Fruit fly (Drosophila melanogaster) whole organism, embryonic: Measurements from ENCODE around the gene PK2-R2.

Experiments
- Bteb2 ChIP-seq: fragments of 200-800 bp; sonication (Bioruptor generic); optimal IDR thresholded peaks from 2 replicates; lab custom pipeline; 2016; ENCODE audit warnings: missing biosample characterization, missing genetic modification characterization
- CG11504 ChIP-seq: fragments of 200-800 bp; sonication (Bioruptor generic); optimal IDR thresholded peaks from 3 replicates; lab custom pipeline; 2019; ENCODE audit warnings: missing biosample characterization, mild to moderate bottlenecking, missing genetic modification characterization, moderate library complexity
- CG13424 ChIP-seq: fragments of 200-800 bp; sonication (Bioruptor generic); optimal IDR thresholded peaks from 2 replicates; lab custom pipeline; 2019; ENCODE audit warnings: missing biosample characterization, mild to moderate bottlenecking, missing genetic modification characterization, moderate library complexity
- CG13894 ChIP-seq: fragments of 200-800 bp; sonication (Bioruptor generic); optimal IDR thresholded peaks from 3 replicates; lab custom pipeline; 2018; ENCODE audit warnings: missing biosample characterization, mild to moderate bottlenecking, missing genetic modification characterization, moderate library complexity
- CG14014 ChIP-seq: fragments of 200-800 bp; sonication (Bioruptor generic); IDR thresholded peaks from 2 replicates; pipeline ENCODE4 v1.3.6; 2022; ENCODE audit warnings: missing biosample characterization, missing genetic modification characterization
- CG14710 ChIP-seq: fragments of 200-800 bp; sonication (Bioruptor generic); optimal IDR thresholded peaks from 3 replicates; lab custom pipeline; 2019; ENCODE audit warnings: missing biosample characterization, mild to moderate bottlenecking, missing genetic modification characterization, moderate library complexity
- CG16863 ChIP-seq: fragments of 200-800 bp; sonication (Bioruptor generic); optimal IDR thresholded peaks from 3 replicates; lab custom pipeline; 2016; ENCODE audit warnings: missing biosample characterization, missing genetic modification characterization
- CG2678 ChIP-seq: fragments of 200-800 bp; sonication (Bioruptor generic); optimal IDR thresholded peaks from 3 replicates; lab custom pipeline; 2019; ENCODE audit warnings: missing biosample characterization, mild to moderate bottlenecking, missing genetic modification characterization, moderate library complexity
- CG4424 ChIP-seq: fragments of 200-800 bp; sonication (Bioruptor generic); optimal IDR thresholded peaks from 3 replicates; lab custom pipeline; 2016; ENCODE audit warnings: missing biosample characterization, missing genetic modification characterization
- CG7745 ChIP-seq: fragments of 200-800 bp; sonication (Bioruptor generic); optimal IDR thresholded peaks from 2 replicates; lab custom pipeline; 2018; ENCODE audit warnings: missing biosample characterization, mild to moderate bottlenecking, missing genetic modification characterization, moderate library complexity
- CG8388 ChIP-seq: fragments of 200-800 bp; sonication (Bioruptor generic); optimal IDR thresholded peaks from 2 replicates; lab custom pipeline; 2019; ENCODE audit warnings: missing biosample characterization, mild to moderate bottlenecking, missing genetic modification characterization, moderate library complexity
- CG9727 ChIP-seq: fragments of 200-800 bp; sonication (Bioruptor generic); optimal IDR thresholded peaks from 3 replicates; lab custom pipeline; 2017; ENCODE audit warnings: missing biosample characterization, mild to moderate bottlenecking, missing genetic modification characterization
- D19A ChIP-seq: fragments of 200-800 bp; optimal IDR thresholded peaks from 3 replicates; lab custom pipeline; 2019; ENCODE audit warnings: missing biosample characterization, mild to moderate bottlenecking, missing genetic modification characterization, moderate library complexity
- Dip3 ChIP-seq: fragments of 200-800 bp; sonication (Bioruptor generic); optimal IDR thresholded peaks from 3 replicates; lab custom pipeline; 2016; ENCODE audit warnings: missing biosample characterization, missing genetic modification characterization
- Elba2 ChIP-seq: fragments of 200-800 bp; sonication (Bioruptor generic); optimal IDR thresholded peaks from 3 replicates; lab custom pipeline; 2016; ENCODE audit warnings: missing biosample characterization, missing genetic modification characterization
- Ets97D ChIP-seq: fragments of 200-800 bp; sonication (Bioruptor generic); optimal IDR thresholded peaks from 3 replicates; lab custom pipeline; 2016; ENCODE audit warnings: missing biosample characterization, missing genetic modification characterization
- Fer3 ChIP-seq: fragments of 200-800 bp; sonication (Bioruptor generic); optimal IDR thresholded peaks from 2 replicates; lab custom pipeline; 2018; ENCODE audit warnings: missing biosample characterization, mild to moderate bottlenecking, missing genetic modification characterization, moderate library complexity
- GATAe ChIP-seq: fragments of 200-800 bp; sonication (Bioruptor generic); conservative IDR thresholded peaks from 2 replicates; pipeline ENCODE4 v1.3.6; 2022; ENCODE audit warnings: missing biosample characterization, missing genetic modification characterization
- Gsc ChIP-seq: fragments of 200-800 bp; sonication (Bioruptor generic); IDR thresholded peaks from 2 replicates; pipeline ENCODE4 v1.3.6; 2022; ENCODE audit warnings: missing biosample characterization, missing genetic modification characterization
- HmgZ ChIP-seq: fragments of 200-800 bp; sonication (Bioruptor generic); optimal IDR thresholded peaks from 2 replicates; lab custom pipeline; 2018; ENCODE audit warnings: missing biosample characterization, mild to moderate bottlenecking, missing genetic modification characterization
- Lim3 ChIP-seq: fragments of 200-800 bp; sonication (Bioruptor generic); IDR thresholded peaks from 2 replicates; pipeline ENCODE4 v1.3.6; 2022; ENCODE audit warnings: missing biosample characterization, missing genetic modification characterization
- Mes4 ChIP-seq: fragments of 200-800 bp; sonication (Bioruptor generic); optimal IDR thresholded peaks from 2 replicates; lab custom pipeline; 2016; ENCODE audit warnings: missing biosample characterization, missing genetic modification characterization
- NfI ChIP-seq: fragments of 200-800 bp; sonication (Bioruptor generic); optimal IDR thresholded peaks from 3 replicates; lab custom pipeline; 2018; ENCODE audit warnings: missing biosample characterization, mild to moderate bottlenecking, missing genetic modification characterization, moderate library complexity
- Oaz ChIP-seq: fragments of 200-800 bp; sonication (Bioruptor generic); IDR thresholded peaks from 2 replicates; pipeline ENCODE4 v1.3.6; 2022; ENCODE audit warnings: missing biosample characterization, missing genetic modification characterization
- Oli ChIP-seq: fragments of 200-800 bp; sonication (Bioruptor generic); optimal IDR thresholded peaks from 2 replicates; lab custom pipeline; 2018; ENCODE audit warnings: missing biosample characterization, mild to moderate bottlenecking, missing genetic modification characterization, moderate library complexity
- Opbp ChIP-seq: fragments of 200-800 bp; sonication (Bioruptor generic); IDR thresholded peaks from 3 replicates; pipeline ENCODE4 v1.3.6; 2022; ENCODE audit warnings: missing biosample characterization, missing genetic modification characterization; ENCODE audit not compliant: partially characterized antibody
- Sox102F ChIP-seq: fragments of 200-800 bp; sonication (Bioruptor generic); optimal IDR thresholded peaks from 2 replicates; lab custom pipeline; 2018; ENCODE audit warnings: missing biosample characterization, mild to moderate bottlenecking, missing genetic modification characterization, moderate library complexity
- Vsx1 ChIP-seq: fragments of 200-800 bp; sonication (Bioruptor generic); optimal IDR thresholded peaks from 2 replicates; lab custom pipeline; 2017; ENCODE audit warnings: missing biosample characterization, mild to moderate bottlenecking, missing genetic modification characterization, missing genetic modification reagents
- ac ChIP-seq: fragments of 200-800 bp; sonication (Bioruptor generic); optimal IDR thresholded peaks from 3 replicates; lab custom pipeline; 2017; ENCODE audit warnings: missing biosample characterization, mild to moderate bottlenecking, missing genetic modification characterization
- bbx ChIP-seq: fragments of 200-800 bp; sonication (Bioruptor generic); IDR thresholded peaks from 2 replicates; pipeline ENCODE4 v1.3.6; 2022; ENCODE audit warnings: missing biosample characterization, missing genetic modification characterization; ENCODE audit not compliant: partially characterized antibody
- caup ChIP-seq: fragments of 200-800 bp; sonication (Bioruptor generic); optimal IDR thresholded peaks from 3 replicates; lab custom pipeline; 2017; ENCODE audit warnings: missing biosample characterization, mild to moderate bottlenecking, missing genetic modification characterization, moderate library complexity; ENCODE audit not compliant: severe bottlenecking
- chinmo ChIP-seq: fragments of 200-800 bp; sonication (Bioruptor generic); IDR thresholded peaks from 4 replicates; pipeline ENCODE4 v1.3.6; 2022; ENCODE audit warnings: missing biosample characterization, missing genetic modification characterization; ENCODE audit not compliant: partially characterized antibody
- chm ChIP-seq: fragments of 200-800 bp; sonication (Bioruptor generic); IDR thresholded peaks from 2 replicates; pipeline ENCODE4 v1.3.6; 2022; ENCODE audit warnings: missing biosample characterization, missing genetic modification characterization
- dimm ChIP-seq: fragments of 200-800 bp; sonication (Bioruptor generic); IDR thresholded peaks from 2 replicates; pipeline ENCODE4 v1.3.6; 2022; ENCODE audit warnings: missing biosample characterization, missing genetic modification characterization
- kay ChIP-seq: fragments of 200-800 bp; sonication (Bioruptor generic); optimal IDR thresholded peaks from 2 replicates; lab custom pipeline; 2016; ENCODE audit warnings: missing biosample characterization, missing genetic modification characterization
- klu ChIP-seq: fragments of 200-800 bp; sonication (Bioruptor generic); IDR thresholded peaks from 2 replicates; pipeline ENCODE4 v1.3.6; 2022; ENCODE audit warnings: missing biosample characterization, missing genetic modification characterization
- lola ChIP-seq, 3 experiments: fragments of >200 bp in 2 of 3; fragments of 200-800 bp in 1 of 3; sonication (Bioruptor generic) in 1 of 3; optimal IDR thresholded peaks; 2 replicates each; lab custom pipeline; 2017 to 2019; ENCODE audit warnings: missing biosample characterization in 3 of 3, missing genetic modification characterization in 3 of 3, mild to moderate bottlenecking in 1 of 3, moderate library complexity in 1 of 3
- nerfin-1 ChIP-seq: fragments of 200-800 bp; sonication (Bioruptor generic); optimal IDR thresholded peaks from 3 replicates; lab custom pipeline; 2019; ENCODE audit warnings: missing biosample characterization, mild to moderate bottlenecking, missing genetic modification characterization, moderate library complexity
- odd ChIP-seq: fragments of 200-800 bp; sonication (Bioruptor generic); optimal IDR thresholded peaks from 2 replicates; lab custom pipeline; 2017; ENCODE audit warnings: missing biosample characterization, mild to moderate bottlenecking, missing genetic modification characterization
- onecut ChIP-seq: fragments of 200-800 bp; sonication (Bioruptor generic); IDR thresholded peaks from 2 replicates; pipeline ENCODE4 v1.3.6; 2022; ENCODE audit warnings: missing biosample characterization, missing genetic modification characterization
- sens ChIP-seq: fragments of 200-800 bp; sonication (Bioruptor generic); peaks from one replicate; lab custom pipeline; 2016; ENCODE audit warnings: missing biosample characterization, missing genetic modification characterization
- sisA ChIP-seq: fragments of 200-800 bp; sonication (Bioruptor generic); IDR thresholded peaks from 2 replicates; pipeline ENCODE4 v1.3.6; 2022; ENCODE audit warnings: missing biosample characterization, missing genetic modification characterization
- slbo ChIP-seq: fragments of 200-800 bp; sonication (Bioruptor generic); IDR thresholded peaks from 2 replicates; pipeline ENCODE4 v1.3.6; 2022; ENCODE audit warnings: missing biosample characterization, missing genetic modification characterization
- sna ChIP-seq: fragments of 200-800 bp; sonication (Bioruptor generic); IDR thresholded peaks from 2 replicates; pipeline ENCODE4 v1.3.6; 2022; ENCODE audit warnings: missing biosample characterization, missing genetic modification characterization; ENCODE audit not compliant: partially characterized antibody
- sqz ChIP-seq: fragments of 200-800 bp; sonication (Bioruptor generic); optimal IDR thresholded peaks from 3 replicates; lab custom pipeline; 2018; ENCODE audit warnings: missing biosample characterization, mild to moderate bottlenecking, missing genetic modification characterization
- z ChIP-seq: fragments of 200-800 bp; sonication (Bioruptor generic); IDR thresholded peaks from 3 replicates; pipeline ENCODE4 v1.3.6; 2022; ENCODE audit warnings: missing biosample characterization, missing genetic modification characterization

Gene PK2-R2

DNA sequence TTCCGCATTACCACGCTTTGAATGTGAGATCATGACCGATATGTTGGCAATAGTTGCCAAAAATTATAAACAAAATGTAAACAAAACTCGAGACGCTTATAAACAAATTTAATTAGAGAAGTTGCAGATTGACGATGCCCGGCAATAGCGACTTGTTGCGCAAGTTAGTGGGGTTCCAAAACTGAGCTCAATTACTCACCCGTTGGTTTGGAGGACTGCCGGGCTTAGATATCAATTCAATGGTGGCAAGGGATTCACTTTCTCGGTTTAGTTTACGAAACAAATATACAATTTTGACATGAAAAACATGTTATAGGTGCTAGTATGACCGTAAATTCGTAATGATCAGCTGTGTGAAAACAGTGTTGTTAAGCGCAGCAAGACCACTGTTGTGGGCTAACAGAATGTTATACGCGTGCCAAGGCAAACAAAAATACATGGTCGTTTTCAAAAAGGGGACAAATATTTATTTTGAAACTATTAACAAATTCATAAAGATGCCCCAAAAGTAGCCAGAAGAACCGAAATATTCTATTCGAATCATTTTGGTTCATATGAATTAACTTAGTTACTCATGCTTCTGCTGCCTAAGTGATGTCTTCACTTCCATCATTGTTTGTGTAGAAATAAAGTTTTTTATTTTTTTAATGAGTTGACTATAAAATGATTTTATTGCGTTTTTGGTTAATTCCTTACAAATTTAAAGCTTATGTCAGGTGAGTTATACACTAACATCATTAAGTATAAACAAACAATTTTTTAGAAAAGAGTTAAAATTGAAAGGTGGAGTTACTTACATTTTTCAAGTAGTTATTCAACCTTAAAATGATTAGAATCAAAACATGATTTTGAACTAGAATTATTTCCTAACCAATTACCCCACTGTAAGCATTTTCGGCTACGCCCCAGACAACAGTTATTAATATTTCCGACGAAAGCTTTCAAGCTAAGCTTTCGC, 32.9 kb upstream of the PK2-R2 start, which contains the start of gene Elp6 (continued):
- TF ChIP-seq CG8388 (GFP tag; lab: Kevin White, UChicago) (peak; percentile 36), ac (GFP tag; lab: Kevin White, UChicago) (no peak), sqz (GFP tag; lab: Kevin White, UChicago) (peak; percentile 2), odd (GFP tag; lab: Kevin White, UChicago) (peak; percentile 57), CG7745 (tag; lab: Kevin White, UChicago) (no peak), sisA (GFP tag; lab: Robert Waterston, UW) (peak; percentile 63; the same call in 1 of the 2 replicates), sens (GFP tag; lab: Kevin White, UChicago) (peak; percentile 93), bbx (no peak), CG13424 (peak; percentile 67), CG9727 (peak; percentile 83), Opbp (GFP tag; lab: Robert Waterston, UW) (no peak), NfI (GFP tag; lab: Kevin White, UChicago) (peak; percentile 48), Lim3 (GFP tag; lab: Robert Waterston, UW) (no peak), Fer3 (tag; lab: Kevin White, UChicago) (peak; percentile 65)

DNA sequence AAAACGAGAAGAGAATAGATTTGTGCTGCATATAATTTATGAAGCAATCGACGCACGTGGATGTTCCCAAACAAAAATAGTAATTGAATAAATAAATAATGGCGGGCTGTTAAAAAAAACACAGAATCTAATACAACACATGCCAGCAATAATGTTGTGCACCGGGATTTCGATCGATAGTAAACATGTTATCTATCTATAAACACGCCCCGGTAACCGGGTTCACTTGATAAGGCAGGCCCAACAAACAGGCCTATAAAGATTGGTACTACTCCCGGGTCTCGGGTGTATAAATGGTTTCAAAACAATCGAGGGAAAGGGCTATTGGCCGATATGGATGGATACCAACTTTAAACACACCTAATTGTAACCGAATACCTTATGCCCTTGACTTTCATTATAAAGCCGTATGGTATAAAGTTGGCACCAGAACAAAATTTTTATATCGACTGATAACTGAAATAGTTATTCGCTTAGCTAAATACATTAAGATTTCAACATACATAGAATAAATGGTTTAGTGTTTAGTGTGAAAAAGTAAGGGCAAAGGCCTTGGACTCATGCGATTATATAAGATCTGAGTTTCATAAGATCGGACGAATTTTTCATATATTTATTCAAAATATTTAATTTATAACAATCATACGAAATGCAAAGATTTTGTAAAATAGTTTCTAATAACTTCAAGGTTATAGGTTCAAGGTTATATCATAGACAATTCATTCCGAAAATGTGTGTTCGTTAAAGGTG, 31.9 kb upstream of the PK2-R2 start:
- TF ChIP-seq chm (GFP tag; lab: Robert Waterston, UW) (no peak), Bteb2 (GFP tag; lab: Kevin White, UChicago) (no peak), Vsx1 (GFP tag; lab: Kevin White, UChicago) (no peak), Oaz (GFP tag; lab: Robert Waterston, UW) (no peak), CG13894 (tag; lab: Kevin White, UChicago) (peak; percentile 34), Sox102F (no peak), HmgZ (tag; lab: Kevin White, UChicago) (no peak), lola (GFP tag; optimal IDR thresholded peaks at IDR 0.05; lab: Kevin White, UChicago) (no peak), CG4424 (GFP tag; lab: Kevin White, UChicago) (no peak), Oli (tag; lab: Kevin White, UChicago) (peak; percentile 15), slbo (0 out of 2 replicates have a peak, but pooled peaks have one; percentile 6), CG14710 (tag; lab: Kevin White, UChicago) (no peak), CG16863 (GFP tag; lab: Kevin White, UChicago) (no peak), nerfin-1 (tag; lab: Kevin White, UChicago) (no peak), caup (GFP tag; lab: Kevin White, UChicago) (peak; percentile 5), Dip3 (no peak), D19A (peak; percentile 55), chinmo (GFP tag; lab: Robert Waterston, UW) (no peak), onecut (GFP tag; lab: Robert Waterston, UW) (peak; percentile 50), dimm (GFP tag; lab: Robert Waterston, UW) (no peak), z (GFP tag; lab: Robert Waterston, UW) (no peak), sna (GFP tag; lab: Robert Waterston, UW) (no peak), Mes4 (GFP tag; lab: Kevin White, UChicago) (no peak), CG11504 (peak; percentile 12), CG2678 (tag; lab: Kevin White, UChicago) (no peak), CG14014 (no peak), kay (no peak), Gsc (GFP tag; lab: Robert Waterston, UW) (no peak), GATAe (peak; percentile 62), Elba2 (GFP tag; lab: Kevin White, UChicago) (no peak), Ets97D (no peak), klu (GFP tag; lab: Robert Waterston, UW) (no peak)
